Fruit fly (Drosophila melanogaster) whole organism, embryonic: ENCODE results near the gene CG32686.

Experiments used
- Bgb ChIP-seq: fragments of 200-800 bp; sonication (Bioruptor generic); IDR thresholded peaks from 2 replicates; pipeline ENCODE4 v1.3.6; 2022; ENCODE audit warnings: missing biosample characterization, missing genetic modification characterization; ENCODE audit not compliant: partially characterized antibody
- CG10147 ChIP-seq: fragments of 200-800 bp; sonication (Bioruptor generic); optimal IDR thresholded peaks from 2 replicates; lab custom pipeline; 2019; ENCODE audit warnings: missing biosample characterization, mild to moderate bottlenecking, missing genetic modification characterization, moderate library complexity
- CG10321 ChIP-seq: fragments of 200-800 bp; sonication (Bioruptor generic); IDR thresholded peaks from 2 replicates; pipeline ENCODE4 v1.3.6; 2022; ENCODE audit warnings: missing biosample characterization, missing genetic modification characterization
- CG13296 ChIP-seq: fragments of 200-800 bp; sonication (Bioruptor generic); optimal IDR thresholded peaks from 3 replicates; lab custom pipeline; 2018; ENCODE audit warnings: missing biosample characterization, mild to moderate bottlenecking, missing genetic modification characterization
- CG15011 ChIP-seq: fragments of 200-800 bp; sonication (Bioruptor generic); optimal IDR thresholded peaks from 3 replicates; lab custom pipeline; 2018; ENCODE audit warnings: missing biosample characterization, mild to moderate bottlenecking, missing genetic modification characterization
- CG15073 ChIP-seq: fragments of 200-800 bp; sonication (Bioruptor generic); optimal IDR thresholded peaks from 2 replicates; lab custom pipeline; 2016; ENCODE audit warnings: missing biosample characterization, missing genetic modification characterization
- CG1529 ChIP-seq: fragments of 200-800 bp; sonication (Bioruptor generic); optimal IDR thresholded peaks from 3 replicates; lab custom pipeline; 2018; ENCODE audit warnings: missing biosample characterization, missing genetic modification characterization
- CG1603 ChIP-seq: fragments of 200-800 bp; sonication (Bioruptor generic); optimal IDR thresholded peaks from 2 replicates; lab custom pipeline; 2019; ENCODE audit warnings: missing biosample characterization, mild to moderate bottlenecking, missing genetic modification characterization, moderate library complexity
- CG17359 ChIP-seq: fragments of 200-800 bp; sonication (Bioruptor generic); optimal IDR thresholded peaks from 3 replicates; lab custom pipeline; 2018; ENCODE audit warnings: missing biosample characterization, mild to moderate bottlenecking, missing genetic modification characterization, moderate library complexity
- CG17829 ChIP-seq: fragments of 200-800 bp; optimal IDR thresholded peaks from 2 replicates; lab custom pipeline; 2019; ENCODE audit warnings: missing biosample characterization, mild to moderate bottlenecking, missing genetic modification characterization, moderate library complexity
- CG2712 ChIP-seq: fragments of 200-800 bp; optimal IDR thresholded peaks from 3 replicates; lab custom pipeline; 2019; ENCODE audit warnings: missing biosample characterization, mild to moderate bottlenecking, missing genetic modification characterization, moderate library complexity
- CG3065 ChIP-seq: fragments of 200-800 bp; sonication (Bioruptor generic); optimal IDR thresholded peaks from 2 replicates; lab custom pipeline; 2016; ENCODE audit warnings: missing biosample characterization, missing genetic modification characterization
- CG3995 ChIP-seq: fragments of 200-800 bp; sonication (Bioruptor generic); optimal IDR thresholded peaks from 3 replicates; lab custom pipeline; 2016; ENCODE audit warnings: missing biosample characterization, missing genetic modification characterization
- CG42726 ChIP-seq: fragments of 200-800 bp; sonication (Bioruptor generic); IDR thresholded peaks from 2 replicates; pipeline ENCODE4 v1.3.6; 2022; ENCODE audit warnings: missing biosample characterization, missing genetic modification characterization; ENCODE audit not compliant: partially characterized antibody
- CG5180 ChIP-seq: fragments of 200-800 bp; sonication (Bioruptor generic); optimal IDR thresholded peaks from 3 replicates; lab custom pipeline; 2017; ENCODE audit warnings: missing biosample characterization, missing genetic modification characterization, mild to moderate bottlenecking, moderate library complexity, missing genetic modification reagents
- CG6854 ChIP-seq: fragments of 200-800 bp; sonication (Bioruptor generic); optimal IDR thresholded peaks from 3 replicates; lab custom pipeline; 2017; ENCODE audit warnings: missing biosample characterization, mild to moderate bottlenecking, missing genetic modification characterization
- CG7271 ChIP-seq: fragments of 200-800 bp; sonication (Bioruptor generic); optimal IDR thresholded peaks from 2 replicates; lab custom pipeline; 2018; ENCODE audit warnings: missing biosample characterization, mild to moderate bottlenecking, missing genetic modification characterization, moderate library complexity
- CG8089 ChIP-seq: fragments of 200-800 bp; sonication (Bioruptor generic); optimal IDR thresholded peaks from 3 replicates; lab custom pipeline; 2016; ENCODE audit warnings: missing biosample characterization, missing genetic modification characterization
- CG8924 ChIP-seq: fragments of 200-800 bp; optimal IDR thresholded peaks from 3 replicates; lab custom pipeline; 2019; ENCODE audit warnings: missing biosample characterization, mild to moderate bottlenecking, missing genetic modification characterization, moderate library complexity
- CG8944 ChIP-seq: fragments of 200-800 bp; sonication (Bioruptor generic); optimal IDR thresholded peaks from 3 replicates; lab custom pipeline; 2016; ENCODE audit warnings: missing biosample characterization, missing genetic modification characterization
- CkIIα-i1 ChIP-seq: fragments of 200-800 bp; sonication (Bioruptor generic); IDR thresholded peaks from 2 replicates; pipeline ENCODE4 v1.3.6; 2022; ENCODE audit warnings: missing biosample characterization, missing genetic modification characterization
- Dref ChIP-seq: fragments of 200-800 bp; sonication (Bioruptor generic); IDR thresholded peaks from 2 replicates; pipeline ENCODE4 v1.3.6; 2022; ENCODE audit warnings: missing biosample characterization, missing genetic modification characterization
- Fer2 ChIP-seq: fragments of 200-800 bp; sonication (Bioruptor generic); optimal IDR thresholded peaks from 2 replicates; lab custom pipeline; 2018; ENCODE audit warnings: missing biosample characterization, mild to moderate bottlenecking, missing genetic modification characterization, moderate library complexity
- Lim3 ChIP-seq: fragments of 200-800 bp; sonication (Bioruptor generic); IDR thresholded peaks from 2 replicates; pipeline ENCODE4 v1.3.6; 2022; ENCODE audit warnings: missing biosample characterization, missing genetic modification characterization
- Sry-δ ChIP-seq: fragments of 200-800 bp; sonication (Bioruptor generic); optimal IDR thresholded peaks from 2 replicates; lab custom pipeline; 2016; ENCODE audit warnings: missing biosample characterization, missing genetic modification characterization
- Ssrp ChIP-seq: fragments of 200-800 bp; sonication (Bioruptor generic); optimal IDR thresholded peaks from 2 replicates; lab custom pipeline; 2018; ENCODE audit warnings: missing biosample characterization, mild to moderate bottlenecking, missing genetic modification characterization, moderate library complexity
- ara ChIP-seq: fragments of 200-800 bp; sonication (Bioruptor generic); IDR thresholded peaks from 2 replicates; pipeline ENCODE4 v1.3.6; 2022; ENCODE audit warnings: missing biosample characterization, missing genetic modification characterization
- ase ChIP-seq: fragments of 200-800 bp; sonication (Bioruptor generic); IDR thresholded peaks from 3 replicates; pipeline ENCODE4 v1.3.6; 2022; ENCODE audit warnings: missing biosample characterization, missing genetic modification characterization
- bbx ChIP-seq: fragments of 200-800 bp; sonication (Bioruptor generic); IDR thresholded peaks from 2 replicates; pipeline ENCODE4 v1.3.6; 2022; ENCODE audit warnings: missing biosample characterization, missing genetic modification characterization; ENCODE audit not compliant: partially characterized antibody
- caup ChIP-seq: fragments of 200-800 bp; sonication (Bioruptor generic); optimal IDR thresholded peaks from 3 replicates; lab custom pipeline; 2017; ENCODE audit warnings: missing biosample characterization, mild to moderate bottlenecking, missing genetic modification characterization, moderate library complexity; ENCODE audit not compliant: severe bottlenecking
- chinmo ChIP-seq: fragments of 200-800 bp; sonication (Bioruptor generic); IDR thresholded peaks from 4 replicates; pipeline ENCODE4 v1.3.6; 2022; ENCODE audit warnings: missing biosample characterization, missing genetic modification characterization; ENCODE audit not compliant: partially characterized antibody
- danr ChIP-seq: fragments of 200-800 bp; sonication (Bioruptor generic); IDR thresholded peaks from 2 replicates; pipeline ENCODE4 v1.3.6; 2022; ENCODE audit warnings: missing biosample characterization, missing genetic modification characterization
- dysf ChIP-seq: fragments of 200-800 bp; sonication (Bioruptor generic); IDR thresholded peaks from 3 replicates; pipeline ENCODE4 v1.3.6; 2022; ENCODE audit warnings: missing biosample characterization, missing genetic modification characterization
- eyg ChIP-seq: fragments of 200-800 bp; sonication (Bioruptor generic); optimal IDR thresholded peaks from 3 replicates; lab custom pipeline; 2016; ENCODE audit warnings: missing biosample characterization, missing genetic modification characterization
- fd64A ChIP-seq: fragments of 200-800 bp; sonication (Bioruptor generic); optimal IDR thresholded peaks from 3 replicates; lab custom pipeline; 2018; ENCODE audit warnings: missing biosample characterization, mild to moderate bottlenecking, missing genetic modification characterization
- gem ChIP-seq: fragments of 200-800 bp; sonication (Bioruptor generic); optimal IDR thresholded peaks from 2 replicates; lab custom pipeline; 2019; ENCODE audit warnings: missing biosample characterization, mild to moderate bottlenecking, missing genetic modification characterization, moderate library complexity
- gfzf ChIP-seq: fragments of 200-800 bp; sonication (Bioruptor generic); optimal IDR thresholded peaks from 2 replicates; lab custom pipeline; 2016; ENCODE audit warnings: missing biosample characterization, mild to moderate bottlenecking, missing genetic modification characterization, moderate library complexity
- hth ChIP-seq: fragments of >200 bp; optimal IDR thresholded peaks from 2 replicates; lab custom pipeline; 2017; ENCODE audit warnings: inconsistent platforms
- kah ChIP-seq: fragments of 200-800 bp; sonication (Bioruptor generic); optimal IDR thresholded peaks from 2 replicates; lab custom pipeline; 2018; ENCODE audit warnings: missing biosample characterization, mild to moderate bottlenecking, missing genetic modification characterization
- lab ChIP-seq: fragments of 200-800 bp; sonication (Bioruptor generic); optimal IDR thresholded peaks from 3 replicates; lab custom pipeline; 2017; ENCODE audit warnings: missing biosample characterization, missing genetic modification characterization, mild to moderate bottlenecking, moderate library complexity, missing genetic modification reagents
- lbe ChIP-seq: fragments of 200-800 bp; sonication (Bioruptor generic); optimal IDR thresholded peaks from 2 replicates; lab custom pipeline; 2016; ENCODE audit warnings: missing biosample characterization, mild to moderate bottlenecking, missing genetic modification characterization
- peb ChIP-seq: fragments of 200-800 bp; sonication (Bioruptor generic); IDR thresholded peaks from 2 replicates; pipeline ENCODE4 v1.3.6; 2022; ENCODE audit warnings: missing biosample characterization, missing genetic modification characterization
- pho ChIP-seq: fragments of 200-800 bp; sonication (Bioruptor generic); optimal IDR thresholded peaks from 2 replicates; lab custom pipeline; 2016; ENCODE audit warnings: missing biosample characterization, missing genetic modification characterization
- psq ChIP-seq: fragments of 200-800 bp; sonication (Bioruptor generic); optimal IDR thresholded peaks from 2 replicates; lab custom pipeline; 2017; ENCODE audit warnings: missing biosample characterization, missing genetic modification characterization
- sens-2 ChIP-seq: fragments of 200-800 bp; sonication (Bioruptor generic); IDR thresholded peaks from 2 replicates; pipeline ENCODE4 v1.3.6; 2022; ENCODE audit warnings: missing biosample characterization, missing genetic modification characterization
- sr ChIP-seq: fragments of 200-800 bp; sonication (Bioruptor generic); IDR thresholded peaks from 3 replicates; pipeline ENCODE4 v1.3.6; 2022; ENCODE audit warnings: missing biosample characterization, missing genetic modification characterization
- ssp ChIP-seq: fragments of 200-800 bp; sonication (Bioruptor generic); IDR thresholded peaks from 2 replicates; pipeline ENCODE4 v1.3.6; 2022; ENCODE audit warnings: missing biosample characterization, missing genetic modification characterization
- tll ChIP-seq, 2 experiments: fragments of 200-800 bp in 1 of 2; fragments of >200 bp in 1 of 2; sonication (Bioruptor generic) in 1 of 2; optimal IDR thresholded peaks; 2 replicates each; lab custom pipeline; 2017 to 2019; ENCODE audit warnings: missing biosample characterization in 2 of 2, missing genetic modification characterization in 2 of 2, mild to moderate bottlenecking in 1 of 2, moderate library complexity in 1 of 2
- trem ChIP-seq: fragments of 200-800 bp; optimal IDR thresholded peaks from 3 replicates; lab custom pipeline; 2019; ENCODE audit warnings: missing biosample characterization, mild to moderate bottlenecking, missing genetic modification characterization, moderate library complexity
- trh ChIP-seq: fragments of 200-800 bp; sonication (Bioruptor generic); optimal IDR thresholded peaks from 2 replicates; lab custom pipeline; 2016; ENCODE audit warnings: missing biosample characterization, missing genetic modification characterization

CG32686 gene

DNA sequence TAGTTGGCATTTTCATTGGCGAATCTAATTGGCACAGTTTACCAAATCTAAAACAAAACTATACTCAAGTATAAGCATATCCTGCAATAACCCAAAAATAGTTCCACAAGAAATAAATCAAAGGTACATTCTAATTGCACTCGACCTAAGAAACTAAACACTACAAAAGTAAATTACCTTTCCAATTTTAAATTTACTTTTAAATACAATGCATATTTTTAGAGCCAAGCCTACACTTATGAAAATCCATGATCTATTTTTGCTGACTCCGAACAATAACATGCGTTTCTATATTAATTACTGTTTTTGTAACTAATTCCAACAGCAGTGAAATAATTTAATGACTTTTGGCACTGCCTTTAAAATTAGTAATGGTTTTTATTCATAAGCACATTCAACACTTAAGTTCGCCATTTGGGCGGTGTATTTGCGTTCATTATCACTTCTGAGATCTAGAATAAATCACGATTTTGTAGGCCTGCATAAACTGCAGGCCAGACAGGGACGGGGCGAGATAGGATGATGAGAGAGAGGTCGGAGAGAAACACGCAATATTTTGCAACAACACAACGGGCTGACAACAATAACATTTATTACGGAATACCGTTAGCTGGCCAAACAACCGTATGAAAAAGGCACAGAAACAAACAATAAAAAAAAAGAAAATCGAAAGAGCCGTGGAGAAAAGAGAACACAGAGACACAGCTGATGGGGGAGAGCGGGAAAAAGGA, 50.1 kb downstream of the CG32686 start (continued):
- TF ChIP-seq bbx (GFP tag; lab: Robert Waterston, UW) = no peak
- TF ChIP-seq ssp (GFP tag; lab: Robert Waterston, UW) = no peak
- no peak for TF ChIP-seq CG10321 (GFP tag; lab: Robert Waterston, UW)
- TF ChIP-seq trem = no peak
- no peak for TF ChIP-seq CG3995 (GFP tag; lab: Kevin White, UChicago)
- no peak for TF ChIP-seq CG15073 (GFP tag; lab: Kevin White, UChicago)
- no peak for TF ChIP-seq lab (GFP tag; lab: Kevin White, UChicago)
- TF ChIP-seq fd64A (GFP tag; lab: Kevin White, UChicago) = no peak
- TF ChIP-seq CG8089 (GFP tag; lab: Kevin White, UChicago) = no peak
- no peak for TF ChIP-seq CG17359 (tag; lab: Kevin White, UChicago)
- TF ChIP-seq trh (GFP tag; lab: Kevin White, UChicago) = no peak
- TF ChIP-seq sr (GFP tag; lab: Robert Waterston, UW) = no peak
- no peak for TF ChIP-seq Lim3 (GFP tag; lab: Robert Waterston, UW)
- TF ChIP-seq CG13296 (GFP tag; lab: Kevin White, UChicago) = peak; percentile 11
- TF ChIP-seq CG5180 = no peak
- TF ChIP-seq CG1603 (tag; lab: Kevin White, UChicago) = no peak
- no peak for TF ChIP-seq sens-2 (GFP tag; lab: Robert Waterston, UW)
- peak; percentile 43 for TF ChIP-seq gem
- no peak for TF ChIP-seq peb (GFP tag; lab: Robert Waterston, UW)
- no peak for TF ChIP-seq Fer2 (tag; lab: Kevin White, UChicago)
- TF ChIP-seq CG6854 (GFP tag; lab: Kevin White, UChicago) = no peak
- no peak for TF ChIP-seq CG10147 (GFP tag; lab: Kevin White, UChicago)
- TF ChIP-seq Dref (GFP tag; lab: Robert Waterston, UW) = no peak
- TF ChIP-seq caup = no peak
- no peak for TF ChIP-seq danr (GFP tag; lab: Robert Waterston, UW)
- TF ChIP-seq CG15011 = no peak
- TF ChIP-seq CG3065 = no peak
- no peak for TF ChIP-seq gfzf (GFP tag; lab: Kevin White, UChicago)
- TF ChIP-seq tll (GFP tag; optimal IDR thresholded peaks at IDR 0.05; lab: Kevin White, UChicago) = no peak
- TF ChIP-seq ara (GFP tag; lab: Robert Waterston, UW) = no peak
- no peak for TF ChIP-seq CG17829 (tag; lab: Kevin White, UChicago)
- TF ChIP-seq lbe (GFP tag; lab: Kevin White, UChicago) = no peak
- TF ChIP-seq CG8944 (GFP tag; lab: Kevin White, UChicago) = no peak
- no peak for TF ChIP-seq CkIIα-i1 (GFP tag; lab: Robert Waterston, UW)
- no peak for TF ChIP-seq psq
- TF ChIP-seq kah (GFP tag; lab: Kevin White, UChicago) = no peak
- TF ChIP-seq Ssrp (tag; lab: Kevin White, UChicago) = peak; percentile 12
- TF ChIP-seq CG8924 (tag; lab: Kevin White, UChicago) = no peak
- TF ChIP-seq Sry-δ = no peak
- no peak for TF ChIP-seq hth (lab: Kevin White, UChicago)
- no peak for TF ChIP-seq CG42726 (GFP tag; lab: Robert Waterston, UW)
- 0 out of 4 replicates have a peak, but pooled peaks have one; percentile 31 for TF ChIP-seq chinmo (GFP tag; lab: Robert Waterston, UW)
- no peak for TF ChIP-seq eyg (GFP tag; lab: Kevin White, UChicago)
- no peak for TF ChIP-seq dysf (GFP tag; lab: Robert Waterston, UW)
- TF ChIP-seq CG1529 = no peak
- TF ChIP-seq Bgb (GFP tag; lab: Robert Waterston, UW) = no peak
- TF ChIP-seq pho = no peak
- TF ChIP-seq CG2712 (tag; lab: Kevin White, UChicago) = no peak
- no peak for TF ChIP-seq CG7271 (tag; lab: Kevin White, UChicago)
- no peak for TF ChIP-seq ase
